Worm (Caenorhabditis elegans): ENCODE measurements around the gene cest-3.

- TF ChIP-seq xbp-1 (tag; optimal IDR thresholded peaks at IDR 0.05) (peak; percentile 0), fos-1 (tag; optimal IDR thresholded peaks at IDR 0.05) (peak; percentile 74), nhr-28 (tag; optimal IDR thresholded peaks at IDR 0.05) (no peak), ces-1 (GFP tag; optimal IDR thresholded peaks at IDR 0.05) (no peak), mab-9 (GFP tag; IDR thresholded peaks at IDR 0.05) (no peak), lin-13 (GFP tag; optimal IDR thresholded peaks at IDR 0.05) (peak; percentile 27), blmp-1 (tag; optimal IDR thresholded peaks at IDR 0.05) (no peak), egl-27 (tag; optimal IDR thresholded peaks at IDR 0.05) (no peak), Y116A8C.19 (tag; optimal IDR thresholded peaks at IDR 0.05; ENCODE audit: borderline replicate concordance) (no peak), unc-86 (tag; optimal IDR thresholded peaks at IDR 0.05) (peak; percentile 73), unc-62 (GFP tag; optimal IDR thresholded peaks at IDR 0.05) (no peak)
Observed at ce11 chrX:12200577-12200976, 40.9 kb upstream of the cest-3 start.
